Fruit fly (Drosophila melanogaster): Measurements from ENCODE around the gene CG12885.

The CG12885 gene

dm6 chr3R:27581890-27582487, 61.3 kb downstream of the CG12885 start, which contains the start of gene wdb:
Gene wdb, minus strand, starts transcription at chr3R:27582241.
- TF ChIP-seq CG4820 (GFP tag; optimal IDR thresholded peaks at IDR 0.05): peak; percentile 28
- no peak for TF ChIP-seq Doc3 (GFP tag; IDR thresholded peaks at IDR 0.05; ENCODE audit: partially characterized antibody)
- peak; percentile 1 for TF ChIP-seq dm (GFP tag; optimal IDR thresholded peaks at IDR 0.05)
- no peak for TF ChIP-seq nau (GFP tag; optimal IDR thresholded peaks at IDR 0.05)
- no peak for TF ChIP-seq CrebB (tag; optimal IDR thresholded peaks at IDR 0.05)
- peak; percentile 60 for TF ChIP-seq CoRest (tag; optimal IDR thresholded peaks at IDR 0.05)
- peak; percentile 63 for TF ChIP-seq shn (GFP tag; optimal IDR thresholded peaks at IDR 0.05)
- no peak for TF ChIP-seq chinmo (GFP tag; IDR thresholded peaks at IDR 0.05; ENCODE audit: partially characterized antibody)
- no peak for TF ChIP-seq CG10565 (GFP tag; optimal IDR thresholded peaks at IDR 0.05)
- TF ChIP-seq tap (tag; optimal IDR thresholded peaks at IDR 0.05): no peak
- no peak for TF ChIP-seq CG17829 (tag; optimal IDR thresholded peaks at IDR 0.05)
- no peak for TF ChIP-seq Sry-δ (GFP tag; optimal IDR thresholded peaks at IDR 0.05)
- no peak for TF ChIP-seq Myb (GFP tag; optimal IDR thresholded peaks at IDR 0.05)
- peak; percentile 61 for TF ChIP-seq ind (GFP tag; optimal IDR thresholded peaks at IDR 0.05)
- TF ChIP-seq Ada2b (GFP tag; IDR thresholded peaks at IDR 0.05): no peak
- TF ChIP-seq CG15514 (GFP tag; optimal IDR thresholded peaks at IDR 0.05): peak; percentile 16
- TF ChIP-seq phol (tag; optimal IDR thresholded peaks at IDR 0.05): peak; percentile 100
- peak; percentile 24 for TF ChIP-seq cg (GFP tag; optimal IDR thresholded peaks at IDR 0.05)
- TF ChIP-seq Lim3 (GFP tag; IDR thresholded peaks at IDR 0.05): no peak
- no peak for TF ChIP-seq exex (tag; optimal IDR thresholded peaks at IDR 0.05)
- no peak for TF ChIP-seq Kr (GFP tag; optimal IDR thresholded peaks at IDR 0.05)
- TF ChIP-seq z (GFP tag; IDR thresholded peaks at IDR 0.05): no peak
- TF ChIP-seq CG11696 (GFP tag; IDR thresholded peaks at IDR 0.05): no peak
- no peak for TF ChIP-seq tna (GFP tag; IDR thresholded peaks at IDR 0.05; ENCODE audit: partially characterized antibody)
- no peak for TF ChIP-seq sug (tag; optimal IDR thresholded peaks at IDR 0.05)
- no peak for TF ChIP-seq CG5180 (GFP tag; optimal IDR thresholded peaks at IDR 0.05)
- TF ChIP-seq salm (tag; optimal IDR thresholded peaks at IDR 0.05): no peak
- no peak for TF ChIP-seq CG3407 (GFP tag; optimal IDR thresholded peaks at IDR 0.05)
- TF ChIP-seq CG34224 (GFP tag; IDR thresholded peaks at IDR 0.05; ENCODE audit: partially characterized antibody): no peak
- TF ChIP-seq Bgb (GFP tag; IDR thresholded peaks at IDR 0.05; ENCODE audit: partially characterized antibody): no peak
- no peak for TF ChIP-seq nerfin-1 (tag; optimal IDR thresholded peaks at IDR 0.05)
- no peak for TF ChIP-seq crp (GFP tag; optimal IDR thresholded peaks at IDR 0.05)
- peak; percentile 64 for TF ChIP-seq slp2 (GFP tag; optimal IDR thresholded peaks at IDR 0.05)
- no peak for TF ChIP-seq Ssrp (tag; optimal IDR thresholded peaks at IDR 0.05)
- no peak for TF ChIP-seq dimm (GFP tag; IDR thresholded peaks at IDR 0.05)
- no peak for TF ChIP-seq cas (GFP tag; IDR thresholded peaks at IDR 0.05)
- no peak for TF ChIP-seq cato (GFP tag; optimal IDR thresholded peaks at IDR 0.05; ENCODE audit: borderline replicate concordance)
- peak; percentile 57 for TF ChIP-seq ems (GFP tag; optimal IDR thresholded peaks at IDR 0.05)
- no peak for TF ChIP-seq Rfx (GFP tag; IDR thresholded peaks at IDR 0.05)
- no peak for TF ChIP-seq CG14710 (tag; optimal IDR thresholded peaks at IDR 0.05)
- TF ChIP-seq Optix (GFP tag; IDR thresholded peaks at IDR 0.05): no peak
- peak; percentile 52; the same call in 2 of the 3 replicates for TF ChIP-seq CG11093 (GFP tag; IDR thresholded peaks at IDR 0.05)
- peak; percentile 60 for TF ChIP-seq CG9817 (tag; optimal IDR thresholded peaks at IDR 0.05)
- TF ChIP-seq CG6254 (GFP tag; optimal IDR thresholded peaks at IDR 0.05): no peak
- peak; percentile 86 for TF ChIP-seq CG10267 (tag; optimal IDR thresholded peaks at IDR 0.05)
- TF ChIP-seq tgo (GFP tag; IDR thresholded peaks at IDR 0.05): no peak
- TF ChIP-seq pros (GFP tag; optimal IDR thresholded peaks at IDR 0.05): no peak
- no peak for TF ChIP-seq Usf (GFP tag; optimal IDR thresholded peaks at IDR 0.05)
- TF ChIP-seq CG17328 (GFP tag; IDR thresholded peaks at IDR 0.05): no peak
- no peak for TF ChIP-seq CG3995 (GFP tag; optimal IDR thresholded peaks at IDR 0.05)
